Worm (Caenorhabditis elegans) whole organism, late embryonic: ENCODE data around the gene T05A7.7.

Source experiments
- C38D4.7 ChIP-seq: fragments of 200-800 bp; sonication (Bioruptor generic); optimal IDR thresholded peaks from 2 replicates; lab custom pipeline; 2018; ENCODE audit warnings: mild to moderate bottlenecking, missing genetic modification characterization, moderate library complexity, missing compliant biosample characterization
- K02D7.2 ChIP-seq: sonication (generic microtip); optimal IDR thresholded peaks from 2 replicates; lab custom pipeline; 2017; ENCODE audit warnings: mild to moderate bottlenecking, missing genetic modification characterization, missing compliant biosample characterization
- K09A11.1 ChIP-seq: sonication (generic microtip); optimal IDR thresholded peaks from 2 replicates; lab custom pipeline; 2017; ENCODE audit warnings: antibody characterized with exemption, mild to moderate bottlenecking, missing genetic modification characterization, missing compliant biosample characterization; ENCODE audit not compliant: insufficient read depth
- T23F11.4 ChIP-seq: fragments of 200-800 bp; sonication (Bioruptor generic); optimal IDR thresholded peaks from 2 replicates; lab custom pipeline; 2018; ENCODE audit warnings: mild to moderate bottlenecking, missing genetic modification characterization, missing compliant biosample characterization
- ama-1 ChIP-seq: fragments of 150-350 bp; optimal IDR thresholded peaks from 2 replicates; lab custom pipeline; 2014
- ceh-14 ChIP-seq: sonication (generic microtip); optimal IDR thresholded peaks from 2 replicates; lab custom pipeline; 2016; ENCODE audit warnings: missing genotype, missing genetic modification characterization, missing compliant biosample characterization
- ceh-18 ChIP-seq: sonication (generic microtip); optimal IDR thresholded peaks from 2 replicates; lab custom pipeline; 2016; ENCODE audit warnings: missing genetic modification characterization, missing compliant biosample characterization
- ceh-24 ChIP-seq: sonication (generic microtip); optimal IDR thresholded peaks from 2 replicates; lab custom pipeline; 2016; ENCODE audit warnings: mild to moderate bottlenecking, missing genetic modification characterization, missing compliant biosample characterization
- ceh-30 ChIP-seq: fragments of 150-350 bp; optimal IDR thresholded peaks from 2 replicates; lab custom pipeline; 2014; ENCODE audit warnings: missing biosample characterization, missing genetic modification characterization
- ceh-31 ChIP-seq: sonication (generic microtip); optimal IDR thresholded peaks from 2 replicates; lab custom pipeline; 2016; ENCODE audit warnings: missing genetic modification characterization, missing compliant biosample characterization
- ceh-48 ChIP-seq: sonication (generic microtip); optimal IDR thresholded peaks from 2 replicates; lab custom pipeline; 2016; ENCODE audit warnings: missing genetic modification characterization, inconsistent platforms, missing compliant biosample characterization
- ceh-9 ChIP-seq: sonication (generic microtip); optimal IDR thresholded peaks from 2 replicates; lab custom pipeline; 2016; ENCODE audit warnings: mild to moderate bottlenecking, missing genetic modification characterization, inconsistent platforms, missing compliant biosample characterization
- che-1 ChIP-seq: sonication (generic microtip); optimal IDR thresholded peaks from 2 replicates; lab custom pipeline; 2016; ENCODE audit warnings: mild to moderate bottlenecking, missing genetic modification characterization, missing compliant biosample characterization
- elt-2 ChIP-seq: sonication (generic microtip); optimal IDR thresholded peaks from 2 replicates; lab custom pipeline; 2016; ENCODE audit warnings: missing genetic modification reagents, missing genetic modification characterization, missing compliant biosample characterization
- ets-4 ChIP-seq: sonication (generic microtip); optimal IDR thresholded peaks from 2 replicates; lab custom pipeline; 2016; ENCODE audit warnings: missing genetic modification characterization, missing compliant biosample characterization
- eyg-1 ChIP-seq: sonication (generic microtip); optimal IDR thresholded peaks from 2 replicates; lab custom pipeline; 2016; ENCODE audit warnings: missing genotype, missing genetic modification characterization, missing compliant biosample characterization
- fax-1 ChIP-seq: sonication (generic microtip); optimal IDR thresholded peaks from 2 replicates; lab custom pipeline; 2016; ENCODE audit warnings: missing genotype, missing genetic modification characterization, missing compliant biosample characterization
- fkh-10 ChIP-seq: fragments of 150-350 bp; optimal IDR thresholded peaks from 2 replicates; lab custom pipeline; 2014; ENCODE audit warnings: missing biosample characterization, missing genetic modification reagents, missing genetic modification characterization
- fkh-6 ChIP-seq: sonication (generic microtip); optimal IDR thresholded peaks from 2 replicates; lab custom pipeline; 2016; ENCODE audit warnings: missing genetic modification characterization, missing compliant biosample characterization
- gmeb-2 ChIP-seq: sonication (generic microtip); optimal IDR thresholded peaks from 2 replicates; lab custom pipeline; 2016; ENCODE audit warnings: missing genetic modification characterization, inconsistent platforms, missing compliant biosample characterization
- hlh-13 ChIP-seq: fragments of 200-800 bp; sonication (Bioruptor generic); optimal IDR thresholded peaks from 2 replicates; lab custom pipeline; 2018; ENCODE audit warnings: mild to moderate bottlenecking, missing genetic modification characterization, missing compliant biosample characterization
- hlh-15 ChIP-seq: sonication (generic microtip); optimal IDR thresholded peaks from 2 replicates; lab custom pipeline; 2016; ENCODE audit warnings: missing genetic modification characterization, missing compliant biosample characterization
- hlh-6 ChIP-seq: sonication (generic microtip); optimal IDR thresholded peaks from 2 replicates; lab custom pipeline; 2016; ENCODE audit warnings: missing genotype, missing genetic modification characterization, missing compliant biosample characterization
- lim-6 ChIP-seq: sonication (generic microtip); optimal IDR thresholded peaks from 2 replicates; lab custom pipeline; 2016; ENCODE audit warnings: missing genetic modification characterization, missing compliant biosample characterization
- madf-2 ChIP-seq: sonication (generic microtip); optimal IDR thresholded peaks from 2 replicates; lab custom pipeline; 2017; ENCODE audit warnings: missing genetic modification characterization, missing compliant biosample characterization
- npax-4 ChIP-seq: sonication (generic microtip); optimal IDR thresholded peaks from 2 replicates; lab custom pipeline; 2016; ENCODE audit warnings: missing genetic modification characterization, missing compliant biosample characterization
- odd-2 ChIP-seq: sonication (generic microtip); optimal IDR thresholded peaks from 2 replicates; lab custom pipeline; 2017; ENCODE audit warnings: antibody characterized with exemption, mild to moderate bottlenecking, missing genetic modification characterization, missing compliant biosample characterization
- pag-3 ChIP-seq: sonication (generic microtip); optimal IDR thresholded peaks from 2 replicates; lab custom pipeline; 2016; ENCODE audit warnings: missing compliant biosample characterization, missing genetic modification characterization, borderline replicate concordance
- pat-9 ChIP-seq: fragments of 200-800 bp; sonication (Bioruptor generic); optimal IDR thresholded peaks from 2 replicates; lab custom pipeline; 2018; ENCODE audit warnings: mild to moderate bottlenecking, missing genetic modification characterization, moderate library complexity, missing compliant biosample characterization
- pax-1 ChIP-seq: fragments of 150-350 bp; optimal IDR thresholded peaks from 2 replicates; lab custom pipeline; 2014; ENCODE audit warnings: missing biosample characterization, missing genetic modification characterization
- pha-2 ChIP-seq: sonication (generic microtip); optimal IDR thresholded peaks from 2 replicates; lab custom pipeline; 2017; ENCODE audit warnings: mild to moderate bottlenecking, missing genetic modification characterization, missing compliant biosample characterization
- pqm-1 ChIP-seq: sonication (generic microtip); optimal IDR thresholded peaks from 2 replicates; lab custom pipeline; 2016; ENCODE audit warnings: missing genetic modification characterization, missing compliant biosample characterization
- pros-1 ChIP-seq: fragments of 150-350 bp; optimal IDR thresholded peaks from 2 replicates; lab custom pipeline; 2014; ENCODE audit warnings: missing biosample characterization, missing genetic modification reagents, missing genetic modification characterization
- rnt-1 ChIP-seq: sonication (generic microtip); optimal IDR thresholded peaks from 2 replicates; lab custom pipeline; 2016; ENCODE audit warnings: missing genetic modification characterization, missing compliant biosample characterization
- sox-4 ChIP-seq: sonication (generic microtip); optimal IDR thresholded peaks from 2 replicates; lab custom pipeline; 2017; ENCODE audit warnings: mild to moderate bottlenecking, missing genetic modification characterization, inconsistent platforms, missing compliant biosample characterization
- syd-9 ChIP-seq: sonication (generic microtip); optimal IDR thresholded peaks from 2 replicates; lab custom pipeline; 2016; ENCODE audit warnings: mild to moderate bottlenecking, missing genetic modification characterization, moderate library complexity, missing compliant biosample characterization
- tbx-2 ChIP-seq: sonication (generic microtip); optimal IDR thresholded peaks from 2 replicates; lab custom pipeline; 2016; ENCODE audit warnings: missing genetic modification characterization, missing compliant biosample characterization
- tbx-7 ChIP-seq: sonication (generic microtip); optimal IDR thresholded peaks from 2 replicates; lab custom pipeline; 2016; ENCODE audit warnings: missing genotype, missing genetic modification characterization, missing compliant biosample characterization
- unc-42 ChIP-seq: sonication (generic microtip); optimal IDR thresholded peaks from 2 replicates; lab custom pipeline; 2016; ENCODE audit warnings: missing genotype, missing genetic modification characterization, missing compliant biosample characterization
- unc-55 ChIP-seq: sonication (generic microtip); optimal IDR thresholded peaks from 2 replicates; lab custom pipeline; 2017; ENCODE audit warnings: missing biosample characterization, missing genetic modification reagents, missing genetic modification characterization
- unc-86 ChIP-seq: sonication (generic microtip); optimal IDR thresholded peaks from 2 replicates; lab custom pipeline; 2016; ENCODE audit warnings: missing genetic modification characterization, missing compliant biosample characterization
- zip-5 ChIP-seq: sonication (generic microtip); optimal IDR thresholded peaks from 2 replicates; lab custom pipeline; 2016; ENCODE audit warnings: missing genetic modification characterization, missing compliant biosample characterization
- ztf-16 ChIP-seq: sonication (generic microtip); optimal IDR thresholded peaks from 2 replicates; lab custom pipeline; 2017; ENCODE audit warnings: missing genetic modification characterization, missing compliant biosample characterization

Gene T05A7.7

DNA sequence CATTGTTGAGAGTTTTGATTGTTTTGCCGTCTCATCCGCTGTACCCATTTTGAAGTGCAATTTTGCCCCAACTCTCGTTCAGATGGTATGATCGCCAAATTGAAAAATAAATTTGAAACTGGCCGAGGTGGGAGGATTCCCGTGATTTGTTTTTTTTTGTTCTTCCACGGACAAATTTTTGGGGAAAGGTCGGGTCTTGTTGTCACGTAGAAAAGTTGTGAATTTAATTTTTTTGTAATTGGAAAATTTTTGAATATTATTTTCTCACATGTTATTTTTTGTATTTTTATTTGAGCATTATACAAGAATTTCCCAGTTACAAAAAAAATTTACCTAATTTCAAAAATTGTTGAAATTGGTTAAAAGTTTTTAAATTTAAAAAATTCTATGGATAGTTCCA lies 9.6 kb downstream of the T05A7.7 start, which contains the start of gene T05A7.6:
Gene T05A7.6, minus strand, starts transcription at position 101 of the 400 bp plus-strand sequence.
- no peak for TF ChIP-seq C38D4.7 (GFP tag; lab: Kevin White, UChicago)
- TF ChIP-seq ceh-30 (tag; lab: Kevin White, UChicago) = no peak
- no peak for TF ChIP-seq tbx-7 (tag; lab: Kevin White, UChicago)
- no peak for TF ChIP-seq fkh-10 (GFP tag; lab: Kevin White, UChicago)
- no peak for TF ChIP-seq pat-9 (tag; lab: Kevin White, UChicago)

DNA sequence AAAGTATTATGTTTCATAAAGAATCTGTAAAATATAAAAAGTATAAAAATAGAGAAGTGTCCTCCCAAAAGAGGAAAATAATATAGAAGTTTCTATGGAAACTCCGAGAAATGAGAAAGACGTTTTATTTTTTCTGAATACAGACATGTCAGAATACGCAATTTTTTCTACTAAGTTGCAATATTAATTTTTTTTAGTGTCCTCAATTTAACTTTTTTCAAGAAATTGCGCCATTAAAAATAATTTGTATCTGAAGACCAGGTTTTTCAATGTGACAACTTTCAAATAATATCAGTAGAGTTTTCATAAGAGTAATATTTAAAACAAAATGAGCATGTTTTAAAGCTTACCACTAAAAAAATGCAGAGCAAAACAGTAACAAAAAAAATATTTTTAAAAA lies 13.7 kb downstream of the T05A7.7 start, which contains the start of gene fut-5:
Gene fut-5, minus strand, starts transcription at position 101 of the 400 bp plus-strand sequence.
- no peak for TF ChIP-seq T23F11.4 (GFP tag; lab: Kevin White, UChicago)
- no peak for TF ChIP-seq madf-2 (tag; lab: Kevin White, UChicago)
- no peak for TF ChIP-seq pha-2 (tag; lab: Kevin White, UChicago)
- TF ChIP-seq ama-1 (lab: Kevin White, UChicago) = no peak
- no peak for TF ChIP-seq gmeb-2 (tag; lab: Kevin White, UChicago)
- no peak for TF ChIP-seq pat-9 (tag; lab: Kevin White, UChicago)
- TF ChIP-seq ztf-16 (tag; lab: Kevin White, UChicago) = no peak
- no peak for TF ChIP-seq K02D7.2 (tag; lab: Kevin White, UChicago)
- no peak for TF ChIP-seq unc-86 (tag; lab: Kevin White, UChicago)
- no peak for TF ChIP-seq ets-4
- TF ChIP-seq tbx-2 (tag; lab: Kevin White, UChicago) = no peak
- no peak for TF ChIP-seq rnt-1
- no peak for TF ChIP-seq pax-1 (tag; lab: Kevin White, UChicago)
- no peak for TF ChIP-seq fkh-6

DNA sequence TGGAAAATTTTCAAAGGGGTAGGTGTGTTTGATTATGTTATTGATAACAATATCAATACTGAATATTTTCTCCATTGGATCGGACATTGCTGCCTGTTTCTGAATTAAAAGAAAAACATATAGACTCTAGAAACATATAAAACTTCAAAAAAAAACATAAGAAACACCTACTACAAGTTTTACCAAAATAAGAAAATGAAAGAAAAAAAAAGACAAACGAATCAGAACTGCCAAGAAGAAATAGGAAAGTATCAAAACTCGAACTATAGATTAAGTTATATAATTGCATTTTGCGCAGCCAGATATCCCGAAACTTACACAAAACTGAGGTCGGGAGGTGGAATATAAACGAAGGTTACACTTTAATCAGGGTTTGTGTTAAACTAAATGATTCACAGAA lies 15.9 kb downstream of the T05A7.7 start, which contains the start of gene T05A7.11:
Gene T05A7.11, minus strand, starts transcription at position 101 of the 400 bp plus-strand sequence.
- no peak for TF ChIP-seq hlh-6 (tag; lab: Kevin White, UChicago)
- no peak for TF ChIP-seq syd-9 (tag; lab: Kevin White, UChicago)
- TF ChIP-seq pha-2 (tag; lab: Kevin White, UChicago) = no peak
- no peak for TF ChIP-seq K09A11.1 (tag; lab: Kevin White, UChicago)
- TF ChIP-seq pag-3 (tag; lab: Kevin White, UChicago) = no peak
- TF ChIP-seq sox-4 = no peak
- no peak for TF ChIP-seq ceh-31 (tag; lab: Kevin White, UChicago)
- no peak for TF ChIP-seq hlh-13 (GFP tag; lab: Kevin White, UChicago)
- no peak for TF ChIP-seq ceh-24 (tag; lab: Kevin White, UChicago)
- TF ChIP-seq unc-55 (GFP tag; lab: Kevin White, UChicago) = no peak
- TF ChIP-seq fax-1 (tag; lab: Kevin White, UChicago) = no peak
- TF ChIP-seq ceh-9 = no peak
- TF ChIP-seq pros-1 (tag; lab: Kevin White, UChicago) = no peak
- no peak for TF ChIP-seq ceh-18 (tag; lab: Kevin White, UChicago)
- no peak for TF ChIP-seq pat-9 (tag; lab: Kevin White, UChicago)
- no peak for TF ChIP-seq ceh-48
- no peak for TF ChIP-seq lim-6 (tag; lab: Kevin White, UChicago)
- TF ChIP-seq unc-42 = no peak
- no peak for TF ChIP-seq ceh-14
- no peak for TF ChIP-seq pqm-1 (tag; lab: Kevin White, UChicago)

DNA sequence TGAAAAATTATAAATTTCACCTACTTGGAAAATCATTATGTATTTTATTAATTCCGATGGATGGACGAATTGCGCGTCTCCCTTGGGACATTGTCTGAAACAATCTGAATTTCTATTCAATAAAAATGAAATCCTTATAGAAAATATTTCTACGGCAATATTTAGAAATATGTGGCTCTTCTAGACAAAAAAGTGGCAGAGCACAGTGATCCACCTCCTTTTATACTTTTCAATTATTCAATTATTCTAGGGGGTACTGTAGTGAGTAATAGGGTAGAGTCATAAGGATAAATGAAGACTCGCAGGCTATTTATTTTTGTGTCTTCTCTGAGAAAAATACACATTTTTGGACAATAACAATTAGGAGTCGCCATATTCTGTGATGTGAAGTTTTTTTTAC lies 18.1 kb downstream of the T05A7.7 start, which contains the start of gene T05A7.12:
Gene T05A7.12, minus strand, starts transcription at position 101 of the 400 bp plus-strand sequence.
- TF ChIP-seq odd-2 (tag; lab: Kevin White, UChicago) (no peak), che-1 (tag; lab: Kevin White, UChicago) (no peak), npax-4 (tag; lab: Kevin White, UChicago) (no peak), elt-2 (tag; lab: Kevin White, UChicago) (no peak), hlh-15 (tag; lab: Kevin White, UChicago) (no peak), syd-9 (tag; lab: Kevin White, UChicago) (no peak), zip-5 (no peak), eyg-1 (tag; lab: Kevin White, UChicago) (no peak), fkh-6 (no peak), sox-4 (no peak), rnt-1 (no peak)
